Worm (Caenorhabditis elegans): ENCODE results near the gene hizr-1.

ce11 chrX:11346155-11346554, 28.1 kb downstream of the hizr-1 start, which contains the start of gene oct-2:
- no peak for TF ChIP-seq ztf-11 (tag; optimal IDR thresholded peaks at IDR 0.05)
- TF ChIP-seq ztf-4 (tag; optimal IDR thresholded peaks at IDR 0.05), result no peak
- no peak for TF ChIP-seq egl-27 (tag; optimal IDR thresholded peaks at IDR 0.05)
- no peak for TF ChIP-seq aly-2 (tag; optimal IDR thresholded peaks at IDR 0.05)
- TF ChIP-seq elt-2 (tag; optimal IDR thresholded peaks at IDR 0.05), result no peak
- no peak for TF ChIP-seq mdl-1 (tag; optimal IDR thresholded peaks at IDR 0.05)
- TF ChIP-seq R02D3.7 (tag; optimal IDR thresholded peaks at IDR 0.05), result no peak
- no peak for TF ChIP-seq nhr-237 (tag; optimal IDR thresholded peaks at IDR 0.05)
- TF ChIP-seq lin-15B (tag; optimal IDR thresholded peaks at IDR 0.05), result no peak
- TF ChIP-seq lin-39 (tag; optimal IDR thresholded peaks at IDR 0.05), result no peak
- no peak for TF ChIP-seq snpc-4 (tag; optimal IDR thresholded peaks at IDR 0.05)
- TF ChIP-seq ZK546.5 (tag; optimal IDR thresholded peaks at IDR 0.05), result no peak
- no peak for TF ChIP-seq ceh-16 (tag; optimal IDR thresholded peaks at IDR 0.05)
- no peak for TF ChIP-seq zag-1 (tag; optimal IDR thresholded peaks at IDR 0.05)

All from whole organism, L3 larva.